Fruit fly (Drosophila melanogaster) whole organism, embryonic: ENCODE results near the gene CG14400.

Source experiments
- B-H1 ChIP-seq: fragments of 200-800 bp; sonication (Bioruptor generic); IDR thresholded peaks from 3 replicates; pipeline ENCODE4 v1.3.6; 2022; ENCODE audit warnings: missing biosample characterization, missing genetic modification characterization
- Blimp-1 ChIP-seq: fragments of 200-800 bp; sonication (Bioruptor generic); optimal IDR thresholded peaks from 3 replicates; lab custom pipeline; 2018; ENCODE audit warnings: missing biosample characterization, missing genetic modification characterization, mild to moderate bottlenecking, moderate library complexity, missing genetic modification reagents
- CG10147 ChIP-seq: fragments of 200-800 bp; sonication (Bioruptor generic); optimal IDR thresholded peaks from 2 replicates; lab custom pipeline; 2019; ENCODE audit warnings: missing biosample characterization, mild to moderate bottlenecking, missing genetic modification characterization, moderate library complexity
- CG1024 ChIP-seq: fragments of 200-800 bp; sonication (Bioruptor generic); IDR thresholded peaks from 2 replicates; pipeline ENCODE4 v1.3.6; 2022; ENCODE audit warnings: missing biosample characterization, missing genetic modification characterization
- CG10565 ChIP-seq: fragments of 200-800 bp; sonication (Bioruptor generic); optimal IDR thresholded peaks from 3 replicates; lab custom pipeline; 2016; ENCODE audit warnings: missing biosample characterization, mild to moderate bottlenecking, missing genetic modification characterization
- CG11093 ChIP-seq: fragments of 200-800 bp; sonication (Bioruptor generic); IDR thresholded peaks from 3 replicates; pipeline ENCODE4 v1.3.6; 2022; ENCODE audit warnings: missing biosample characterization, missing genetic modification characterization
- CG13624 ChIP-seq: fragments of 200-800 bp; sonication (Bioruptor generic); optimal IDR thresholded peaks from 2 replicates; lab custom pipeline; 2016; ENCODE audit warnings: missing biosample characterization, missing genetic modification characterization
- CG15514 ChIP-seq: fragments of 200-800 bp; sonication (Bioruptor generic); optimal IDR thresholded peaks from 3 replicates; lab custom pipeline; 2017; ENCODE audit warnings: missing biosample characterization, missing genetic modification characterization, mild to moderate bottlenecking, moderate library complexity, missing genetic modification reagents
- CG15696 ChIP-seq: fragments of 200-800 bp; sonication (Bioruptor generic); optimal IDR thresholded peaks from 2 replicates; lab custom pipeline; 2019; ENCODE audit warnings: missing biosample characterization, mild to moderate bottlenecking, missing genetic modification characterization, moderate library complexity
- CG17612 ChIP-seq: fragments of 200-800 bp; sonication (Bioruptor generic); IDR thresholded peaks from 2 replicates; pipeline ENCODE4 v1.3.6; 2022; ENCODE audit warnings: missing biosample characterization, missing genetic modification characterization
- CG30403 ChIP-seq: fragments of 200-800 bp; sonication (Bioruptor generic); optimal IDR thresholded peaks from 3 replicates; lab custom pipeline; 2016; ENCODE audit warnings: missing biosample characterization, missing genetic modification characterization
- CG31441 ChIP-seq: fragments of 200-800 bp; sonication (Bioruptor generic); IDR thresholded peaks from 2 replicates; pipeline ENCODE4 v1.3.6; 2022; ENCODE audit warnings: missing biosample characterization, missing genetic modification characterization
- CG34224 ChIP-seq: fragments of 200-800 bp; sonication (Bioruptor generic); IDR thresholded peaks from 3 replicates; pipeline ENCODE4 v1.3.6; 2022; ENCODE audit warnings: missing biosample characterization, missing genetic modification characterization; ENCODE audit not compliant: partially characterized antibody
- CG42726 ChIP-seq: fragments of 200-800 bp; sonication (Bioruptor generic); IDR thresholded peaks from 2 replicates; pipeline ENCODE4 v1.3.6; 2022; ENCODE audit warnings: missing biosample characterization, missing genetic modification characterization; ENCODE audit not compliant: partially characterized antibody
- CG6683 ChIP-seq: fragments of 200-800 bp; sonication (Bioruptor generic); optimal IDR thresholded peaks from 2 replicates; lab custom pipeline; 2017; ENCODE audit warnings: missing biosample characterization, mild to moderate bottlenecking, missing genetic modification characterization, missing genetic modification reagents
- CG9609 ChIP-seq: fragments of 200-800 bp; sonication (Bioruptor generic); optimal IDR thresholded peaks from 3 replicates; lab custom pipeline; 2016; ENCODE audit warnings: missing biosample characterization, missing genetic modification characterization
- Gug ChIP-seq: fragments of 200-800 bp; sonication (Bioruptor generic); IDR thresholded peaks from 4 replicates; pipeline ENCODE4 v1.3.6; 2022; ENCODE audit warnings: missing biosample characterization, missing genetic modification characterization
- Hmx ChIP-seq: fragments of 200-800 bp; sonication (Bioruptor generic); optimal IDR thresholded peaks from 2 replicates; lab custom pipeline; 2016; ENCODE audit warnings: missing biosample characterization, missing genetic modification characterization
- Hr3 ChIP-seq: fragments of 200-800 bp; sonication (Bioruptor generic); optimal IDR thresholded peaks from 3 replicates; lab custom pipeline; 2016; ENCODE audit warnings: missing biosample characterization, missing genetic modification characterization
- MBD-R2 ChIP-seq: fragments of 200-800 bp; sonication (Bioruptor generic); IDR thresholded peaks from 2 replicates; pipeline ENCODE4 v1.3.6; 2022; ENCODE audit warnings: missing biosample characterization, missing genetic modification characterization
- NfI ChIP-seq: fragments of 200-800 bp; sonication (Bioruptor generic); optimal IDR thresholded peaks from 3 replicates; lab custom pipeline; 2018; ENCODE audit warnings: missing biosample characterization, mild to moderate bottlenecking, missing genetic modification characterization, moderate library complexity
- Rfx ChIP-seq: fragments of 200-800 bp; sonication (Bioruptor generic); IDR thresholded peaks from 2 replicates; pipeline ENCODE4 v1.3.6; 2022; ENCODE audit warnings: missing biosample characterization, missing genetic modification characterization
- Sox100B ChIP-seq: fragments of 200-800 bp; sonication (Bioruptor generic); optimal IDR thresholded peaks from 3 replicates; lab custom pipeline; 2018; ENCODE audit warnings: missing biosample characterization, mild to moderate bottlenecking, missing genetic modification characterization
- az2 ChIP-seq: fragments of 200-800 bp; sonication (Bioruptor generic); optimal IDR thresholded peaks from 3 replicates; lab custom pipeline; 2016; ENCODE audit warnings: missing biosample characterization, missing genetic modification characterization
- bcd ChIP-seq: fragments of 200-800 bp; sonication (Bioruptor generic); optimal IDR thresholded peaks from 2 replicates; lab custom pipeline; 2017; ENCODE audit warnings: missing biosample characterization, mild to moderate bottlenecking, missing genetic modification characterization
- btn ChIP-seq: fragments of 200-800 bp; sonication (Bioruptor generic); optimal IDR thresholded peaks from 2 replicates; lab custom pipeline; 2016; ENCODE audit warnings: missing biosample characterization, missing genetic modification characterization
- crc ChIP-seq: fragments of 200-800 bp; sonication (Bioruptor generic); optimal IDR thresholded peaks from 2 replicates; lab custom pipeline; 2016; ENCODE audit warnings: missing biosample characterization, missing genetic modification characterization
- crp ChIP-seq, 2 experiments: fragments of 200-800 bp; sonication (Bioruptor generic); optimal IDR thresholded peaks; 2 replicates in 1 of 2; 3 replicates in 1 of 2; lab custom pipeline; 2017; ENCODE audit warnings: missing biosample characterization in 2 of 2, missing genetic modification characterization in 2 of 2, mild to moderate bottlenecking in 1 of 2, moderate library complexity in 1 of 2
- dati ChIP-seq: fragments of 200-800 bp; sonication (Bioruptor generic); IDR thresholded peaks from 2 replicates; pipeline ENCODE4 v1.3.6; 2022; ENCODE audit warnings: missing biosample characterization, missing genetic modification characterization
- ftz-f1 ChIP-seq: fragments of 200-800 bp; sonication (Bioruptor generic); optimal IDR thresholded peaks from 2 replicates; lab custom pipeline; 2016; ENCODE audit warnings: missing biosample characterization, missing genetic modification characterization
- fu2 ChIP-seq: fragments of 200-800 bp; sonication (Bioruptor generic); optimal IDR thresholded peaks from 2 replicates; lab custom pipeline; 2016; ENCODE audit warnings: missing biosample characterization, missing genetic modification characterization
- h ChIP-seq: fragments of >200 bp; optimal IDR thresholded peaks from 2 replicates; lab custom pipeline; 2017
- lab ChIP-seq: fragments of 200-800 bp; sonication (Bioruptor generic); optimal IDR thresholded peaks from 3 replicates; lab custom pipeline; 2017; ENCODE audit warnings: missing biosample characterization, missing genetic modification characterization, mild to moderate bottlenecking, moderate library complexity, missing genetic modification reagents
- lilli ChIP-seq: fragments of 200-800 bp; sonication (Bioruptor generic); optimal IDR thresholded peaks from 3 replicates; lab custom pipeline; 2016; ENCODE audit warnings: missing biosample characterization, missing genetic modification characterization
- lov ChIP-seq, 2 experiments: fragments of 200-800 bp in 1 of 2; fragments of >200 bp in 1 of 2; sonication (Bioruptor generic) in 1 of 2; IDR thresholded peaks in 1 of 2; optimal IDR thresholded peaks in 1 of 2; 2 replicates in 1 of 2; 3 replicates in 1 of 2; pipeline versions ENCODE4 v1.3.6 to Lab custom; 2017 to 2022; ENCODE audit warnings: missing biosample characterization in 1 of 2, missing genetic modification characterization in 1 of 2
- luna ChIP-seq: fragments of 200-800 bp; sonication (Bioruptor generic); optimal IDR thresholded peaks from 2 replicates; lab custom pipeline; 2016; ENCODE audit warnings: missing biosample characterization, missing genetic modification characterization
- nau ChIP-seq: fragments of 200-800 bp; sonication (Bioruptor generic); optimal IDR thresholded peaks from 3 replicates; lab custom pipeline; 2017; ENCODE audit warnings: missing biosample characterization, mild to moderate bottlenecking, missing genetic modification characterization, missing genetic modification reagents
- org-1 ChIP-seq: fragments of 200-800 bp; sonication (Bioruptor generic); optimal IDR thresholded peaks from 2 replicates; lab custom pipeline; 2017; ENCODE audit warnings: missing biosample characterization, missing genetic modification characterization
- pfk ChIP-seq: fragments of 200-800 bp; sonication (Bioruptor generic); optimal IDR thresholded peaks from 2 replicates; lab custom pipeline; 2018; ENCODE audit warnings: missing biosample characterization, mild to moderate bottlenecking, missing genetic modification characterization, moderate library complexity
- pros ChIP-seq: fragments of 200-800 bp; sonication (Bioruptor generic); optimal IDR thresholded peaks from 3 replicates; lab custom pipeline; 2019; ENCODE audit warnings: missing biosample characterization, mild to moderate bottlenecking, missing genetic modification characterization, moderate library complexity
- pzg ChIP-seq: fragments of 200-800 bp; sonication (Bioruptor generic); optimal IDR thresholded peaks from 3 replicates; lab custom pipeline; 2018; ENCODE audit warnings: missing biosample characterization, mild to moderate bottlenecking, missing genetic modification characterization, moderate library complexity
- shn ChIP-seq: fragments of 200-800 bp; sonication (Bioruptor generic); optimal IDR thresholded peaks from 3 replicates; lab custom pipeline; 2016; ENCODE audit warnings: missing biosample characterization, missing genetic modification characterization
- sisA ChIP-seq: fragments of 200-800 bp; sonication (Bioruptor generic); IDR thresholded peaks from 2 replicates; pipeline ENCODE4 v1.3.6; 2022; ENCODE audit warnings: missing biosample characterization, missing genetic modification characterization
- so ChIP-seq: fragments of 200-800 bp; sonication (Bioruptor generic); IDR thresholded peaks from 3 replicates; pipeline ENCODE4 v1.3.6; 2022; ENCODE audit warnings: missing biosample characterization, missing genetic modification characterization
- toy ChIP-seq: fragments of 200-800 bp; sonication (Bioruptor generic); IDR thresholded peaks from 2 replicates; pipeline ENCODE4 v1.3.6; 2022; ENCODE audit warnings: missing biosample characterization, missing genetic modification characterization
- unc-4 ChIP-seq: fragments of 200-800 bp; sonication (Bioruptor generic); IDR thresholded peaks from 2 replicates; pipeline ENCODE4 v1.3.6; 2022; ENCODE audit warnings: missing biosample characterization, missing genetic modification characterization; ENCODE audit not compliant: partially characterized antibody
- wek ChIP-seq: fragments of 200-800 bp; sonication (Bioruptor generic); optimal IDR thresholded peaks from 3 replicates; lab custom pipeline; 2018; ENCODE audit warnings: missing biosample characterization, mild to moderate bottlenecking, missing genetic modification characterization, moderate library complexity
- z ChIP-seq: fragments of 200-800 bp; sonication (Bioruptor generic); IDR thresholded peaks from 3 replicates; pipeline ENCODE4 v1.3.6; 2022; ENCODE audit warnings: missing biosample characterization, missing genetic modification characterization

CG14400 gene

dm6 chr2L:20883097-20883496 is 25.4 kb upstream of the CG14400 start:
- TF ChIP-seq z (GFP tag; lab: Robert Waterston, UW) (no peak), nau (GFP tag; lab: Kevin White, UChicago) (no peak), CG1024 (GFP tag; lab: Robert Waterston, UW) (no peak), sisA (GFP tag; lab: Robert Waterston, UW) (no peak), Blimp-1 (GFP tag; lab: Kevin White, UChicago) (no peak), Hr3 (GFP tag; lab: Kevin White, UChicago) (no peak), crc (no peak), Sox100B (GFP tag; lab: Kevin White, UChicago) (no peak), CG34224 (no peak), NfI (GFP tag; lab: Kevin White, UChicago) (no peak), lov (optimal IDR thresholded peaks at IDR 0.05; lab: Kevin White, UChicago) (no peak), lov (GFP tag; IDR thresholded peaks at IDR 0.05; lab: Robert Waterston, UW) (no peak), pzg (GFP tag; lab: Kevin White, UChicago) (no peak), crp (GFP tag; optimal IDR thresholded peaks at IDR 0.05; lab: Kevin White, UChicago) (no peak), btn (GFP tag; lab: Kevin White, UChicago) (no peak), az2 (GFP tag; lab: Kevin White, UChicago) (no peak), shn (GFP tag; lab: Kevin White, UChicago) (no peak)

- peak; percentile 54 for TF ChIP-seq fu2 (GFP tag; lab: Kevin White, UChicago)
- peak; percentile 64 for TF ChIP-seq org-1
- TF ChIP-seq NfI (GFP tag; lab: Kevin White, UChicago), result peak; percentile 12
- TF ChIP-seq ftz-f1 (GFP tag; lab: Kevin White, UChicago), result no peak
- no peak for TF ChIP-seq CG6683
- TF ChIP-seq dati (GFP tag; lab: Robert Waterston, UW), result 0 out of 2 replicates have a peak, but pooled peaks have one; percentile 17
- peak; percentile 59 for TF ChIP-seq CG30403 (GFP tag; lab: Kevin White, UChicago)
- TF ChIP-seq toy, result peak; percentile 61; the same call in 1 of the 2 replicates
- no peak for TF ChIP-seq pros (GFP tag; lab: Kevin White, UChicago)
- no peak for TF ChIP-seq CG10565 (GFP tag; lab: Kevin White, UChicago)
- peak; percentile 50 for TF ChIP-seq bcd (GFP tag; lab: Kevin White, UChicago)
- TF ChIP-seq CG11093 (GFP tag; lab: Robert Waterston, UW), result peak; percentile 45; the same call in 1 of the 3 replicates
- no peak for TF ChIP-seq pfk
- TF ChIP-seq CG31441 (GFP tag; lab: Robert Waterston, UW), result peak; percentile 40; the same call in 1 of the 2 replicates
- peak; percentile 27 for TF ChIP-seq CG15696 (tag; lab: Kevin White, UChicago)
- TF ChIP-seq Gug (GFP tag; lab: Robert Waterston, UW), result peak; percentile 78; the same call in 3 of the 4 replicates
- peak; percentile 86 for TF ChIP-seq lab (GFP tag; lab: Kevin White, UChicago)
- peak; percentile 85 for TF ChIP-seq Rfx
- TF ChIP-seq B-H1 (GFP tag; lab: Robert Waterston, UW), result peak; percentile 49; the same call in 1 of the 3 replicates
- peak; percentile 50; the same call in 1 of the 2 replicates for TF ChIP-seq MBD-R2
- TF ChIP-seq h (lab: Kevin White, UChicago), result no peak
- TF ChIP-seq CG10147, result peak; percentile 22
- no peak for TF ChIP-seq CG42726 (GFP tag; lab: Robert Waterston, UW)
- TF ChIP-seq wek (GFP tag; lab: Kevin White, UChicago), result peak; percentile 19
- peak; percentile 23 for TF ChIP-seq CG9609
- no peak for TF ChIP-seq Hmx
- TF ChIP-seq unc-4 (GFP tag; lab: Robert Waterston, UW), result no peak
- peak; percentile 32 for TF ChIP-seq luna (GFP tag; lab: Kevin White, UChicago)
- peak; percentile 47 for TF ChIP-seq CG15514 (GFP tag; lab: Kevin White, UChicago)
- TF ChIP-seq so (GFP tag; lab: Robert Waterston, UW), result 0 out of 3 replicates have a peak, but pooled peaks have one; percentile 17
- TF ChIP-seq lilli (GFP tag; lab: Kevin White, UChicago), result peak; percentile 83
- TF ChIP-seq CG13624 (GFP tag; lab: Kevin White, UChicago), result peak; percentile 69
- TF ChIP-seq CG17612, result peak; percentile 30; the same call in 1 of the 2 replicates
Measured at dm6 chr2L:20881353-20882079, 23.8 kb upstream of the CG14400 start.
